Worm (Caenorhabditis elegans) whole organism, mixed stage, embryonic: Measurements from ENCODE around the gene sea-1.

Experiments
- M03D4.4 ChIP-seq: sonication (generic microtip); optimal IDR thresholded peaks from 2 replicates; lab custom pipeline; 2017; ENCODE audit warnings: mild to moderate bottlenecking, missing genetic modification characterization, missing compliant biosample characterization
- bed-3 ChIP-seq: fragments of 200-800 bp; sonication (Bioruptor generic); optimal IDR thresholded peaks from 3 replicates; lab custom pipeline; 2018; ENCODE audit warnings: mild to moderate bottlenecking, missing genetic modification characterization, moderate library complexity, missing compliant biosample characterization
- blmp-1 ChIP-seq: fragments of 150-350 bp; optimal IDR thresholded peaks from 2 replicates; lab custom pipeline; 2014; ENCODE audit warnings: missing biosample characterization, missing genetic modification characterization
- ceh-39 ChIP-seq: fragments of 150-350 bp; optimal IDR thresholded peaks from 2 replicates; lab custom pipeline; 2014; ENCODE audit warnings: missing biosample characterization, missing genetic modification characterization
- ceh-83 ChIP-seq: fragments of 200-800 bp; sonication (Bioruptor generic); optimal IDR thresholded peaks from 2 replicates; lab custom pipeline; 2018; ENCODE audit warnings: mild to moderate bottlenecking, missing genetic modification characterization, missing compliant biosample characterization
- ces-1 ChIP-seq: fragments of 150-350 bp; optimal IDR thresholded peaks from 2 replicates; lab custom pipeline; 2014; ENCODE audit warnings: missing biosample characterization, missing genetic modification reagents, missing genetic modification characterization
- cnd-1 ChIP-seq: fragments of 200-800 bp; sonication (Bioruptor generic); optimal IDR thresholded peaks from 2 replicates; lab custom pipeline; 2018; ENCODE audit warnings: mild to moderate bottlenecking, missing genetic modification characterization, missing compliant biosample characterization
- drap-1 ChIP-seq: fragments of 200-800 bp; sonication (Bioruptor generic); optimal IDR thresholded peaks from 3 replicates; lab custom pipeline; 2018; ENCODE audit warnings: mild to moderate bottlenecking, missing genetic modification characterization, missing compliant biosample characterization
- elt-1 ChIP-seq: sonication (generic microtip); optimal IDR thresholded peaks from 2 replicates; lab custom pipeline; 2017; ENCODE audit warnings: missing genetic modification characterization, mild to moderate bottlenecking, missing compliant biosample characterization, antibody characterized with exemption, moderate library complexity, borderline replicate concordance; ENCODE audit not compliant: insufficient read depth
- elt-3 ChIP-seq: fragments of 150-350 bp; optimal IDR thresholded peaks from 2 replicates; lab custom pipeline; 2014; ENCODE audit warnings: missing biosample characterization, missing genetic modification characterization
- flh-1 ChIP-seq: fragments of 200-800 bp; sonication (Bioruptor generic); optimal IDR thresholded peaks from 2 replicates; lab custom pipeline; 2018; ENCODE audit warnings: mild to moderate bottlenecking, missing genetic modification characterization, moderate library complexity, missing compliant biosample characterization
- ham-2 ChIP-seq: fragments of 200-800 bp; sonication (Bioruptor generic); optimal IDR thresholded peaks from 2 replicates; lab custom pipeline; 2018; ENCODE audit warnings: mild to moderate bottlenecking, missing genetic modification characterization, missing compliant biosample characterization
- lin-13 ChIP-seq: fragments of 150-350 bp; optimal IDR thresholded peaks from 2 replicates; lab custom pipeline; 2014; ENCODE audit warnings: missing biosample characterization, missing genetic modification characterization
- lin-32 ChIP-seq: fragments of 200-800 bp; sonication (Bioruptor generic); optimal IDR thresholded peaks from 2 replicates; lab custom pipeline; 2018; ENCODE audit warnings: mild to moderate bottlenecking, missing genetic modification characterization, missing compliant biosample characterization
- mab-5 ChIP-seq: fragments of 150-350 bp; optimal IDR thresholded peaks from 2 replicates; lab custom pipeline; 2014; ENCODE audit warnings: missing biosample characterization, missing genetic modification characterization
- mep-1 ChIP-seq: fragments of 150-350 bp; optimal IDR thresholded peaks from 2 replicates; lab custom pipeline; 2017; ENCODE audit warnings: missing biosample characterization, missing genetic modification reagents, missing genetic modification characterization, inconsistent platforms
- mls-2 ChIP-seq: sonication (generic microtip); optimal IDR thresholded peaks from 2 replicates; lab custom pipeline; 2016; ENCODE audit warnings: mild to moderate bottlenecking, missing genetic modification characterization, moderate library complexity, missing compliant biosample characterization
- nhr-12 ChIP-seq: fragments of 150-350 bp; optimal IDR thresholded peaks from 2 replicates; lab custom pipeline; 2014; ENCODE audit warnings: missing biosample characterization, missing genetic modification characterization
- nhr-2 ChIP-seq: fragments of 150-350 bp; optimal IDR thresholded peaks from 2 replicates; lab custom pipeline; 2014; ENCODE audit warnings: missing biosample characterization, missing genetic modification characterization
- nhr-237 ChIP-seq: fragments of 150-350 bp; optimal IDR thresholded peaks from 2 replicates; lab custom pipeline; 2014; ENCODE audit warnings: missing biosample characterization, missing genetic modification characterization
- nhr-28 ChIP-seq: fragments of 150-350 bp; optimal IDR thresholded peaks from 2 replicates; lab custom pipeline; 2014; ENCODE audit warnings: missing biosample characterization, missing genetic modification characterization
- nhr-76 ChIP-seq: sonication (generic microtip); optimal IDR thresholded peaks from 2 replicates; lab custom pipeline; 2017; ENCODE audit warnings: missing biosample characterization, missing genetic modification characterization
- snpc-4 ChIP-seq: fragments of 150-350 bp; optimal IDR thresholded peaks from 2 replicates; lab custom pipeline; 2014; ENCODE audit warnings: missing biosample characterization, missing genetic modification characterization
- sptf-1 ChIP-seq: sonication (generic microtip); optimal IDR thresholded peaks from 2 replicates; lab custom pipeline; 2017; ENCODE audit warnings: mild to moderate bottlenecking, missing genetic modification characterization, moderate library complexity, missing compliant biosample characterization
- unc-120 ChIP-seq: sonication (generic microtip); optimal IDR thresholded peaks from 2 replicates; lab custom pipeline; 2017; ENCODE audit warnings: missing genetic modification characterization, missing compliant biosample characterization; ENCODE audit not compliant: poor library complexity, severe bottlenecking
- unc-39 ChIP-seq: fragments of 150-350 bp; optimal IDR thresholded peaks from 2 replicates; lab custom pipeline; 2014; ENCODE audit warnings: missing biosample characterization, missing genetic modification characterization
- unc-62 ChIP-seq: fragments of 150-350 bp; optimal IDR thresholded peaks from 2 replicates; lab custom pipeline; 2014; ENCODE audit warnings: missing biosample characterization, missing genetic modification reagents, missing genetic modification characterization
- zip-8 ChIP-seq: fragments of 150-350 bp; optimal IDR thresholded peaks from 2 replicates; lab custom pipeline; 2014; ENCODE audit warnings: missing biosample characterization, missing genetic modification characterization
- ztf-11 ChIP-seq: fragments of 150-350 bp; optimal IDR thresholded peaks from 2 replicates; lab custom pipeline; 2014; ENCODE audit warnings: missing biosample characterization, missing genetic modification characterization

Gene sea-1

DNA sequence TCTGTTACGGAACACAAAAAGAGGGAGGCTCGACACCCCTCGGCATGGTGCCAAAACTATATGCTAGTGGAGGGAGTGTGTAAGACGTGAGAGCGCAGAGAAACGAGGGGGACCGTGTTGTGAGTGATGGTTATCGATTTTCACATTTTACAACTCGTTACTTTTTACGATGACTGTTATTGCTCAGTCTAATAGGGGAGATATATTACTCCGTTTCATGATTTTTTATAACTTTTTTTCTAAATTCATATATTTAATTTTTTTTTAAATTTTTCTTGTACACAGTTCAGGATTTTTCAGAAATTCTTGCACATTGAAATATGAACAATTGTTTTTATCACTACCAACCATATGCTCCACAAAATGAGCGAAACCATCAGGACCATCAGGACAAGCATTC is 18.0 kb downstream of the sea-1 start, which contains the start of gene F19B10.5:
TSS of gene F19B10.5 (plus strand) at position 301 of the 400 bp plus-strand sequence.
- TF ChIP-seq lin-32 (GFP tag; lab: Kevin White, UChicago), result no peak
- no peak for TF ChIP-seq unc-62 (GFP tag; lab: Kevin White, UChicago)
- TF ChIP-seq bed-3, result no peak

DNA sequence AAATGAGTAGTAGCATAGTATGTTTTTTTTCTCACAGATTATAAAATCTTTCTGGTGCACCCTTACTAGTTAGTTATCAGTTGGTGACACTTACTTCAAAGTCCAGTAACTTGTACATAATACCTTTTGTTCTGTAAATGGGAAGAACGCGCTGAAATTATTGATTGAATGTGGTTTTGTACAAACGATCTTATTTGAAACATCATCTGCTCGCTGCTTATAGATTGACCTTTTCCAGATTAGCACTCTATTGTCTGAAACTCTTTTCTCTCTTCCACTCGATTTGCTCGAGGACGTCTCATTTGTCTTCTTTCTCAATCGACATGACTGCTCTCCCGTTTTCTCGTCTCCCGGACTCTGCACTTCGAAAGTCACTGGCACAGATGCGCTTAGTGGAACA is 26.3 kb downstream of the sea-1 start, which contains the start of gene fbxb-33:
TSS of gene fbxb-33 (plus strand) at position 301 of the 400 bp plus-strand sequence.
- TF ChIP-seq mep-1 (tag; lab: Kevin White, UChicago) (no peak), unc-39 (no peak), lin-13 (no peak), mab-5 (no peak), sptf-1 (no peak), M03D4.4 (tag; lab: Kevin White, UChicago) (no peak), nhr-237 (no peak), cnd-1 (tag; lab: Kevin White, UChicago) (no peak), lin-32 (GFP tag; lab: Kevin White, UChicago) (no peak), zip-8 (tag; lab: Kevin White, UChicago) (no peak), ceh-39 (tag; lab: Kevin White, UChicago) (no peak), nhr-76 (tag; lab: Kevin White, UChicago) (no peak), ham-2 (GFP tag; lab: Kevin White, UChicago) (no peak), elt-1 (no peak)

DNA sequence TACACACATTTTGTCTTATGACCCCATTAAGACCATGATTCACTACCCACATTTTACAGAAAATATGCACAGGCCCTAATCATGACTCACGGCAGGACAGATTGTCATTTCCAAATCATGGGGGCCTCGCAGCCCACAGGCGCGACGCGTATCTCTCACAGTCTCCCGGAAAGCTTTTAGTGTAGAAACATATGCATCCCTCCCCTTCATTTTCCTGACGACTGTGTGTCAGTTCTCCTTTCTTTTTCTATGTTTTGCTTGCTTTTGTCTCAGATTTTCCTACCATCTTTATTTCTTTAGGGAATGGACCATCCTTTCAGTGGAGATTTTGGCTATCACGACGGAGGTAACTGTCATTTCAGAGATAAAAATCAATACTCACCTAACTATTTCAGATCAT is 32.2 kb downstream of the sea-1 start, which contains the start of gene M151.1:
TSS of gene M151.1 (plus strand) at position 301 of the 400 bp plus-strand sequence.
- TF ChIP-seq elt-1 (no peak), M03D4.4 (tag; lab: Kevin White, UChicago) (no peak), zip-8 (tag; lab: Kevin White, UChicago) (no peak), unc-62 (GFP tag; lab: Kevin White, UChicago) (no peak), blmp-1 (no peak), bed-3 (no peak), snpc-4 (no peak), lin-13 (no peak), ceh-83 (GFP tag; lab: Kevin White, UChicago) (no peak), mls-2 (tag; lab: Kevin White, UChicago) (no peak), ceh-39 (tag; lab: Kevin White, UChicago) (no peak)
- TF ChIP-seq, all 35 proteins: peak for 0

DNA sequence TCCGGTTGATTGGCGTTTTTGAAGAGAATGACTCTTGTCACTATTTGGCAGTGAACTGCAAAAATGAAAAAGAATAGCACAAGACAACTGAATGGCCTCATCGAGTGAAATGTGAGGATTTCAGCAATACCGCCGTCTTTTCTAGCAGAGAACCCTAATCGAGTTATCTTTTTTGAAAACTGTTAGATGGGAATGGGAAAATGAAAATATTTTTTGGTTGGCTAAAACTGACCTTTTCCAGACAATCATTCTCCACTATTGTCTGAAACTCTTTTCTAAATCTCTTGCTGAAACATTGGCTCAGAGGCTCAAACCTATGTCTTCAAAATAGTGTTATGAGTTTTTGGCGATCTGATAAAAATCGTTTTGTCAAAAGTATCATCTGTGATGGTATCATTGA is 33.2 kb downstream of the sea-1 start, which contains the start of gene M151.10:
TSS of gene M151.10 (minus strand) at position 101 of the 400 bp plus-strand sequence.
- TF ChIP-seq bed-3 (no peak), snpc-4 (no peak), nhr-12 (tag; lab: Kevin White, UChicago) (no peak), ceh-83 (GFP tag; lab: Kevin White, UChicago) (no peak), mab-5 (no peak), unc-39 (no peak), drap-1 (GFP tag; lab: Kevin White, UChicago) (no peak), ham-2 (GFP tag; lab: Kevin White, UChicago) (no peak), elt-3 (tag; lab: Kevin White, UChicago) (no peak), nhr-28 (tag; lab: Kevin White, UChicago) (no peak), ces-1 (GFP tag; lab: Kevin White, UChicago) (no peak)

DNA sequence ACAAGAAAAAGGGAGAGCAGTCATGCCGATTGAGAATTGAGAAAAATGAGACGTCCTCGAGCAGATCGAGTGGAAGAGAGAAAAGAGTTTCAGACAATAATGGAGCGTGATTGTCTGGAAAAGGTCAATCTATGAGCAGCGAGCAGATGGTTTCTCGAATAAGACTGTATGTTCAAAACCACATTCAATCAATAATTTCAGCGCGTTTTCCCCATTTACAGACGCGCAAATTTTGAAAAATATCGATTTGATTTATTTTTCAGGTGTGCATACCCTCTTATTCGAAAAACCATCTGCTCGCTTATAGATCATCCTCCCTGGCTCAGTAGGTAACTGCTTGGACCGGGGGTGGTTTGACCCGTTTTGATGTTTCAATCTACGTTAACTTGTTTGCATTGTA is 34.2 kb downstream of the sea-1 start, which contains the start of gene fbxb-31:
TSS of gene fbxb-31 (minus strand) at position 101 of the 400 bp plus-strand sequence.
- TF ChIP-seq snpc-4, result no peak

DNA sequence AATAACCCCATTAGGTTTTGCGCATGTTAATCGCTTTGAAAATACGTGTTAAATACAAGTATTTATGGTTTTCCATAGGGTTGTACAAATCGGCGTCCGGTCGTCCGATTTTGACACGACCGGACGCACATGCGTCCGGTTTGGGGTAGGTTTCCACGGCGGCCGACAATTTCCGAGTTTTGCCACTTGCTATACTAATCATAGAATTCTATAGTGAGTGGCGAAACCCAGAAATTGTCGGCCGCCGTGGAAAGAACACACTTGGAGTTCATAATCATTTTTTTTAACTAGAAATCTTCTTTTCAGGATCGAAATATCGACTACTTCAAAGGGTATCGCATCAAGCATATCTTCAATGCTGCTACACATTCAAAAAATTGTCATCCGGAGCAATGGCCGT is 38.6 kb downstream of the sea-1 start:
- TF ChIP-seq lin-32 (GFP tag; lab: Kevin White, UChicago) (no peak), nhr-12 (tag; lab: Kevin White, UChicago) (no peak), unc-62 (GFP tag; lab: Kevin White, UChicago) (no peak), bed-3 (no peak), ztf-11 (tag; lab: Kevin White, UChicago) (no peak), flh-1 (GFP tag; lab: Kevin White, UChicago) (no peak), unc-120 (tag; lab: Kevin White, UChicago) (no peak), drap-1 (GFP tag; lab: Kevin White, UChicago) (no peak), mep-1 (tag; lab: Kevin White, UChicago) (no peak), ceh-39 (tag; lab: Kevin White, UChicago) (no peak), nhr-237 (no peak), nhr-2 (tag; lab: Kevin White, UChicago) (no peak), mab-5 (no peak), sptf-1 (no peak)
- TF ChIP-seq, all 35 proteins: peak for 0
